Worm (Caenorhabditis elegans) whole organism, mixed stage, embryonic: ENCODE measurements around the gene atg-16.2.

ENCODE experiments used
- bed-3 ChIP-seq: fragments of 200-800 bp; sonication (Bioruptor generic); optimal IDR thresholded peaks from 3 replicates; lab custom pipeline; 2018; ENCODE audit warnings: mild to moderate bottlenecking, missing genetic modification characterization, moderate library complexity, missing compliant biosample characterization
- cnd-1 ChIP-seq: fragments of 200-800 bp; sonication (Bioruptor generic); optimal IDR thresholded peaks from 2 replicates; lab custom pipeline; 2018; ENCODE audit warnings: mild to moderate bottlenecking, missing genetic modification characterization, missing compliant biosample characterization
- elt-1 ChIP-seq: sonication (generic microtip); optimal IDR thresholded peaks from 2 replicates; lab custom pipeline; 2017; ENCODE audit warnings: missing genetic modification characterization, mild to moderate bottlenecking, missing compliant biosample characterization, antibody characterized with exemption, moderate library complexity, borderline replicate concordance; ENCODE audit not compliant: insufficient read depth
- flh-1 ChIP-seq: fragments of 200-800 bp; sonication (Bioruptor generic); optimal IDR thresholded peaks from 2 replicates; lab custom pipeline; 2018; ENCODE audit warnings: mild to moderate bottlenecking, missing genetic modification characterization, moderate library complexity, missing compliant biosample characterization
- mab-5 ChIP-seq: fragments of 150-350 bp; optimal IDR thresholded peaks from 2 replicates; lab custom pipeline; 2014; ENCODE audit warnings: missing biosample characterization, missing genetic modification characterization
- nhr-12 ChIP-seq: fragments of 150-350 bp; optimal IDR thresholded peaks from 2 replicates; lab custom pipeline; 2014; ENCODE audit warnings: missing biosample characterization, missing genetic modification characterization
- nhr-237 ChIP-seq: fragments of 150-350 bp; optimal IDR thresholded peaks from 2 replicates; lab custom pipeline; 2014; ENCODE audit warnings: missing biosample characterization, missing genetic modification characterization
- snpc-4 ChIP-seq: fragments of 150-350 bp; optimal IDR thresholded peaks from 2 replicates; lab custom pipeline; 2014; ENCODE audit warnings: missing biosample characterization, missing genetic modification characterization
- sptf-1 ChIP-seq: sonication (generic microtip); optimal IDR thresholded peaks from 2 replicates; lab custom pipeline; 2017; ENCODE audit warnings: mild to moderate bottlenecking, missing genetic modification characterization, moderate library complexity, missing compliant biosample characterization
- tbx-8 ChIP-seq: fragments of 200-800 bp; sonication (Bioruptor generic); optimal IDR thresholded peaks from 2 replicates; lab custom pipeline; 2018; ENCODE audit warnings: mild to moderate bottlenecking, missing genetic modification characterization, moderate library complexity, missing compliant biosample characterization
- unc-120 ChIP-seq: sonication (generic microtip); optimal IDR thresholded peaks from 2 replicates; lab custom pipeline; 2017; ENCODE audit warnings: missing genetic modification characterization, missing compliant biosample characterization; ENCODE audit not compliant: poor library complexity, severe bottlenecking
- unc-39 ChIP-seq: fragments of 150-350 bp; optimal IDR thresholded peaks from 2 replicates; lab custom pipeline; 2014; ENCODE audit warnings: missing biosample characterization, missing genetic modification characterization
- unc-62 ChIP-seq: fragments of 150-350 bp; optimal IDR thresholded peaks from 2 replicates; lab custom pipeline; 2014; ENCODE audit warnings: missing biosample characterization, missing genetic modification reagents, missing genetic modification characterization

DNA sequence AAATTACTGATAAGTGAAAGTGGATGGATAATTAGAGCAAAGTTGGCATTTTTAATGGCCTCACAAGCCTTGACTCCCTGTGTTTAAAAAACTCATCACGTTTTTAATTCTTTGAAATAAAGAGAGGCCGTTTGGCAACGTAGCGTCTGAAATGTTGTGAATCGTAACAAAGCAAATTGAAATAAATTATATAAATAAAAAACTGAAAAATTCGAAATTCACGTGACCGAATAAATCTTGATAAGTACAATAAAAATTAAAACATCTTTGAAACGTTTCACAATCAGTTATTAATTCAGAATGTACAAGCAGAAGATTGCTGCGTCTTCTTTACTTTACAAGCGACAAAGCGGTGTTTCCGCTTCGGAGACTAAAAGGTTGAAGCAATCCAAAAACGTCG, 30.4 kb downstream of the atg-16.2 start, which contains the start of gene K03H9.3:
- TF ChIP-seq nhr-12 (tag; lab: Kevin White, UChicago): no peak
- no peak for TF ChIP-seq snpc-4 (tag; lab: Kevin White, UChicago)
- no peak for TF ChIP-seq tbx-8
- no peak for TF ChIP-seq unc-120 (tag; lab: Kevin White, UChicago)
- TF ChIP-seq flh-1 (GFP tag; lab: Kevin White, UChicago): no peak
- no peak for TF ChIP-seq sptf-1 (tag; lab: Kevin White, UChicago)
- TF ChIP-seq bed-3: no peak
- TF ChIP-seq elt-1 (tag; lab: Kevin White, UChicago): no peak
- TF ChIP-seq unc-62 (GFP tag; lab: Kevin White, UChicago): no peak
- no peak for TF ChIP-seq cnd-1 (tag; lab: Kevin White, UChicago)
- no peak for TF ChIP-seq mab-5 (tag; lab: Kevin White, UChicago)
- TF ChIP-seq unc-39: no peak
- no peak for TF ChIP-seq nhr-237
